Worm (Caenorhabditis elegans) whole organism, L4/young adult: ENCODE results near the gene C25E10.11.

Experiments
- W03F9.2 ChIP-seq: fragments of 150-350 bp; optimal IDR thresholded peaks from 2 replicates; lab custom pipeline; 2014; ENCODE audit warnings: missing biosample characterization, missing genetic modification characterization
- dao-5 ChIP-seq: sonication (generic microtip); optimal IDR thresholded peaks from 2 replicates; lab custom pipeline; 2016; ENCODE audit warnings: missing genotype, missing genetic modification characterization, moderate library complexity, missing compliant biosample characterization
- him-1 ChIP-seq: sonication (generic microtip); optimal IDR thresholded peaks from 2 replicates; lab custom pipeline; 2016; ENCODE audit warnings: missing genotype, missing genetic modification reagents, missing genetic modification characterization, missing compliant biosample characterization

Gene C25E10.11

DNA sequence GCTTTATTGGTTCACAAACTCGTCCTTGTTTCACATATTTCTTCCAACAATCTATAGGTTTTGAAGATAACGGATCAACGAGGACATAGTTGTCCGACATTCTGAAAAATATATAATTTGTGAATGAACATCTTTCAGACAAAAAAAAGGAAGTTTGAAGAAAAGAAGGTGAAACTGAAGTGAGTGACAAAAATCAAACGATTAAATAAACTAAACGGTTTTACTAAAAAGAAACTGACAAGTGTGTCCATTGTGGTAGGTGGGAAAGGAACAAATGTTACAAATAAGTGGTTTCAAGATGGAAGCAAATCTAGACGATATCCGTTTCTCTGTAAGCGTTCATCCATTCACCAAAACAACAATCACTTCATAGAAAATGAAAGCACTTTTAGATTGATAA lies 3.8 kb upstream of the C25E10.11 start, which contains the start of gene C25E10.12:
TSS of gene C25E10.12 (minus strand) at position 101 of the 400 bp plus-strand sequence.
- no peak for TF ChIP-seq dao-5 (tag; lab: Kevin White, UChicago)
- TF ChIP-seq him-1 (tag; lab: Kevin White, UChicago), result no peak
- TF ChIP-seq W03F9.2 (tag; lab: Kevin White, UChicago), result no peak

DNA sequence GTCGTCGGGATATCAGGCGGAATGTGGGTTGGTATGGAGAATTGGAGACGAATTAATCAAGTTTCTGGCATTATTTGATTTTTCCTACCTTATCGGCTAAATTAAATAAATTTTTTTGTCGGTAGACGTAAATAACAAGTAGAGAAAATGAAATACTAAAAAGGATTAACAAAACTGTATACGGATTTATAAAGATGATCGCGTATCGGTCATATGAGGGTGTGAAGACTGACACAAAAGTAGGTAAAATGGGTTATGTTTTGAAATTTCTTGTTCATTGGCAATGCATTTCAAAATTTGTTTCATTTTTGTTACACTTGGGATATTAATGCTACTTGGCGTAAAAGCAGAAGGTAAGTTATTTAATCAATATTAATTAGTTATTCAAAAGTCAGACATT lies 941 bp upstream of the C25E10.11 start, which contains the start of the genes C25E10.16 and C25E10.13:
TSS of gene C25E10.16 (minus strand) at position 101 of the 400 bp plus-strand sequence.
TSS of gene C25E10.13 (plus strand) at position 256 of the 400 bp plus-strand sequence.
- no peak for TF ChIP-seq W03F9.2 (tag; lab: Kevin White, UChicago)
- TF ChIP-seq him-1 (tag; lab: Kevin White, UChicago), result no peak
- TF ChIP-seq dao-5 (tag; lab: Kevin White, UChicago), result no peak

DNA sequence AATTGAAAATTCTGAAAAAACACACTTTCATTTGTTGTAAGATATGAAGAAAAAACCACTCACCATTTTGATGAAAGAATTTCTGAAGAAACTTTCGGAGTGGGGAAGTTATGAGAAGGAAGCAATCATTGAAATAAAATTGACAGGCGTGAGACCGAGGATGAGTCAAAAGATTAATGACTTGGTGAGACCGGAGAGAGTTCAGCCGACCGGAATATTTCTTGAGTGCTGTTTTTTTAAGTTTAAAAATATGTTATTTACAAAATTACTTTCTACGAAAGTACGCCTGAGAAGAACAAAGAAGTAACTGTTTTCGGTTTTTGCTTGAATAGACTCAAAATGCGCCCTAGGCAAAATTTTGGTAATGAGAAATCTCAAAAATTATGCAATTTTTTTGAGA lies 2.3 kb downstream of the C25E10.11 start, which contains the start of gene C25E10.10:
TSS of gene C25E10.10 (minus strand) at position 101 of the 400 bp plus-strand sequence.
- TF ChIP-seq W03F9.2 (tag; lab: Kevin White, UChicago), result no peak
- TF ChIP-seq dao-5 (tag; lab: Kevin White, UChicago), result no peak
- no peak for TF ChIP-seq him-1 (tag; lab: Kevin White, UChicago)

DNA sequence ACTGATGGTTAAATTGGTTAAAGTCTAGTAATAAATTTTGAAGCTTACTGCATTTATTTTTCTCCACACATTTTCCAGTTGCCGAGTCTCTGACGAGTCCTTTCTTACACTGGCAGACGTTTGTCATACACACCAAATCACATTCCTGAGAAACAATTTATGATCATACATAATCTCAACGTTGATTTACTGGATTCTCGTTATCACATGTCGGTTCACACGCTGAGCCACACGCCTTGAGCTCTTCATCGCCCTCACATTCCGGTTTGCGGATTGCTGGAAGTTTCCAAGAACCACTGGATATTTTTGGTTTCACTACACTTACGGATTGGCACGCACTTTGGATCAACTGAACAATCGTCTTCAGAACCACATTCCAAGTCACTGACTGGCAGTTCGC lies 2.9 kb downstream of the C25E10.11 start:
- no peak for TF ChIP-seq him-1 (tag; lab: Kevin White, UChicago)

DNA sequence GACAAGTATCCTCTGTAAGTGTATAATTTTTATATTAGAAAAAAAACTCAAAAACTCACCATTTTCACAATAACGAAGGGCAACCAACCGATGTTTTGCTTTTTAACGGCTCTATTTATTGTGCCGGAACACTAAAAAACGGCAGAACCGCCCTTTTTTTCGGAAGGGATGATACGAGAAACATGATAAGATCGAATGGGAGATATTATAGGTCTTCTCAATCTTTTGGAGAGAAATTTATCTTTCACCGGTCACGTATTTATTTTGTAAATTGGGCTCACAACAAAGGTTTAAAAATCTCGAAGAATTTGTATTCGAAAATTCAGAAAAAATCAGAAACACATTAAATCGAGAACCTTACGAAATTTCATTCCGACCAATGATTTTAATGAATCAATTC lies 3.8 kb downstream of the C25E10.11 start, which contains the start of gene swm-1:
TSS of gene swm-1 (minus strand) at position 101 of the 400 bp plus-strand sequence.
- no peak for TF ChIP-seq W03F9.2 (tag; lab: Kevin White, UChicago)
- TF ChIP-seq him-1 (tag; lab: Kevin White, UChicago), result no peak

DNA sequence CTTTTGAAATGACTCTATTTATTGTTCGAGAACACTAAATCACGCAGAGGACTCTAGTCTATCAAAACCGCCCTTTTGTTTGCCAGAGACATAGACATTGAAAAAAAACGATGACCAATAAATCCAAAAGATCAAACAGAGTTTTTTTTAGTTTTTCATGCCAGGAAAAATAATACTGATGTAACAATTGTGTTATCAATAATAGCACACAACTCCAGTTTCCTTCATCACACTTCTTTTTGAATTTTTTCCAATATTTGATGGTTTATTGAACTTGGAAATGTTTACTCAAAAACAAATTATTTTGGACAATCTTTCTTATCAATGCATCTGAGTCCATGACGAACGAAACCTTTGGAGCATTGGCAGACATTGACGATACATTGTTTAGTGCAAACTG lies 4.6 kb downstream of the C25E10.11 start, which contains the start of gene C25E10.8:
TSS of gene C25E10.8 (minus strand) at position 101 of the 400 bp plus-strand sequence.
- TF ChIP-seq him-1 (tag; lab: Kevin White, UChicago) (no peak), W03F9.2 (tag; lab: Kevin White, UChicago) (no peak), dao-5 (tag; lab: Kevin White, UChicago) (no peak)

DNA sequence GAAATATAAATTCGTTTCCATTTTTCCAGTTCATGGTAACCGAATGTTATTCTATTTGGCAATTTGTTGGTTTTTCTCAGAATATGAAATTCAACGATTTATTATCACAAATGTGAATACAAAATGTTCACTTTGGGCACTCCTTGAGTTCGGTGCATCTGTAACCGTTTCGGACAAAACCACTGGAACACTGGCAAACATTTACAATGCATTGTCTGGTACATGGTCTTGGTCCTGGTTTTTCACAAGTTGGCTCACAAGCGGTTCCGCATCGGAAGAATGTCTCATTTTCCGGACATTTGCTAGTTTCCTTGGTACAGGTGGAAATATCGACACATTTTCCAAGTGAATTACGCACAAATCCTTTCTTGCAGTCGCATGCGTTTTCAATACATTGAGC lies 5.3 kb downstream of the C25E10.11 start:
- TF ChIP-seq dao-5 (tag; lab: Kevin White, UChicago) (no peak), W03F9.2 (tag; lab: Kevin White, UChicago) (no peak), him-1 (tag; lab: Kevin White, UChicago) (no peak)

DNA sequence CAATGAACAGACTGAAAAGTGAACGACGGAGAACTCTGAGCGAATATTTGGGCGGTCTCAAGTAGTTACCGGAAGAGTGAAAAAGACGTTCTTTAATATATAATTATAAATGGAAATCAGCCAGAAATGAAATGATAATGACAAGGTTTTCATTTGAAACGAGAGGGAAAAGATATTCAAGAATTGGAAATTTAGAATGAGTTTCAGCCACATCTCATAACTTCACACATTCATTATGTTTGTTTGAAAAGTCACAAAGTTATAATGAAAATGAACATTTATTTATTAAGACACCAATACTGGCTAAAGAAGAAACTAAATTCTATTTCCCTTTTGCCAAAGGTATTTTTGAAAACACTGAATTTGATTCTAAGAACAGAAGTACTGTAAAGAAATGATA lies 7.4 kb downstream of the C25E10.11 start, which contains the start of gene C25E10.7:
TSS of gene C25E10.7 (minus strand) at position 101 of the 400 bp plus-strand sequence.
- no peak for TF ChIP-seq dao-5 (tag; lab: Kevin White, UChicago)
- TF ChIP-seq W03F9.2 (tag; lab: Kevin White, UChicago), result no peak
- no peak for TF ChIP-seq him-1 (tag; lab: Kevin White, UChicago)

DNA sequence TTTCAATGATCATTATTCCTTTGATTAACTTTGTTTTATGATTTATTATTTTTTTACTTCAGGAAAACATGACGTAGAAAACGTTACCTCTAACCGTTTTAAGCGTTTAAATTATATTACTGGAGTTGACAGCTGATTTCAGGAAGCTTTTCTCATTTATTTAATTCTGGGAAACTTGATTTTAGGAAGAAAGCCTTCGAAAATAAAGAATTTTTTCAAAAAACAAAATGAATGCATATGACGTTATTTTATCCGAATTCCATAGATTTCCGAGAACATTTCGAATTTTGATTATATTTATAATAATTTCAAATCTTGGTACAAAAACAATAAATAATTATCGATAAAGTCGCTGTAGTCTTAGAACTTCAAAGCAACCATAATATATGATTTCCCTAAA lies 9.3 kb downstream of the C25E10.11 start:
- TF ChIP-seq W03F9.2 (tag; lab: Kevin White, UChicago) (no peak), dao-5 (tag; lab: Kevin White, UChicago) (no peak), him-1 (tag; lab: Kevin White, UChicago) (no peak)

DNA sequence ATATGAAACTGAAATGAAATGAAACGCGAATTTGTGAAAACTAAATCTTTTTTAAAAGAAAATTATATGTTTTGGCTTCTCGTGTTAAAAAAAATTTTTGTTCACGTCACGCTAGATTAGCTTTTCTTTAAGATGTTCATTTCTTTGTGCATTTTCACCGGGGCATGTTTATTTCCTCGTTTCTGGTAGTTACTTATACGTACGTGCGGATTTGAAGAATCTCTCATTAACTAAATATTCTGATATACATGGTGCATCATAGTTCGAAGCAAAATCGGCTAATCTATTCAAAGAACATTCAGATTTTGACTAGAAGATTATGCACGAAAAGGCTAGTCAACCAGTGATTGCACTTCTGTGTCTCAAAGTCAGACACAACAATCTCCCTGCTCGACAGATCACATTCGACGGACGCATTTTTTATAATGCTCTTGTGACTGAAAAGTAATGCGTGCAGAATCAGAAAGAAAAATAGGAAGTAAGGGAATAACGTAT lies 10.9 kb downstream of the C25E10.11 start, which contains the start of gene C25E10.17:
TSS of gene C25E10.17 (minus strand) at position 51 of the 495 bp plus-strand sequence.
- TF ChIP-seq him-1 (tag; lab: Kevin White, UChicago) (no peak), dao-5 (tag; lab: Kevin White, UChicago) (no peak), W03F9.2 (tag; lab: Kevin White, UChicago) (no peak)

DNA sequence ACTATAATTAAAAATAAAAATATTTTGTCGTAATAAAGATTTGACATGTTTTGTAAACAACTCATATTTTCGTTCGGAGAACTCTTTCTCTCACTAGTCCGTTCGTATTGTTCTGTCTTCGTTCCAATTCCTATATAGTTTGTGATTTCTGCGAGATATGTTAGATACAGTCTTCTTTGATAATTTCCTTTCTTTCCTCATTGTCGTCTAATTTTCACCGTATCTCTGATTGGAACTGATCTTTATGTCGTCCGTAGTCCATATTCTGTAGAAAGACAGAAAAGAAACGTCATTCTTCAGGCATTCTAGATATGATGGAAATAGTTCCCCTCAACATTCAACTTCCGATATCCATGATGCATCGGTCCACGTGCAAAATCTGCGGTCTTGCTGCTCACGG lies 13.7 kb downstream of the C25E10.11 start, which contains the start of gene nhr-30:
TSS of gene nhr-30 (plus strand) at position 301 of the 400 bp plus-strand sequence.
- no peak for TF ChIP-seq him-1 (tag; lab: Kevin White, UChicago)
- no peak for TF ChIP-seq W03F9.2 (tag; lab: Kevin White, UChicago)
- TF ChIP-seq dao-5 (tag; lab: Kevin White, UChicago), result no peak

DNA sequence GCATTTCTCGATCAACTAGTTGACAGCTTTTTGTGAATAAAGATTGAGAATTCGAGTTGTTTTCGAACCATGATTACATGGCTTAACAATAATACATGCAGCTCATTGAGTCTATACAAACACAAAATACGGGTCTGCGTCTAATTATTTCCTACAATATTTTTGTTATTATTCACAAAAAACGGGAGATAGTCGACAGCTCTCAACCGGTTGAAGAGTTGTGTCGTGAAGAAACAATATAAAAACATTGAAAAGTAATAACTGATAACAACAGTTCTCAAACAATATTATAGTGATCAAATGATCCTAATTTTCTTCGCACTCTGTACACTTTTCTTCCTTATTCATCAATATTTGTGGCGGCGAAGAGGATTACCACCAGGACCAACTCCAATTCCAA lies 17.5 kb downstream of the C25E10.11 start, which contains the start of gene cyp-33B1:
TSS of gene cyp-33B1 (plus strand) at position 301 of the 400 bp plus-strand sequence.
- TF ChIP-seq W03F9.2 (tag; lab: Kevin White, UChicago) (no peak), him-1 (tag; lab: Kevin White, UChicago) (no peak), dao-5 (tag; lab: Kevin White, UChicago) (no peak)

DNA sequence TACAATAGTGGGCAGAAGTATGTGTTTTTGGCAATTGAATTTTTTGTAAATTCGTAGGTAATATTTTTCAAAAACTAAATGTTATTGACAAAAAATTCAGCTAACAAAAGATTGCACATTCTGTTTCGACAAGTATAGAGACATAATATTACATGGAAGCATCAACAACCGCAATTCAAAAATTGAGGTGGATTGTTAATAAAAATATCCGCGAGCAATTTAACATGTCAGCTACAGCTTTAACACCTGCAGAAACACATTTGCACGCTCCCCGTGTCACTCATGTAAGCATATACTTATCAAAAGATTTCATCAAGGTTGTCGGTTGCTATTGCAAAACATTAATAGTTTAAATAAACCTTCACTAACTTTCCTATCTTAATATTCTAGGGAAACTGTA lies 22.8 kb downstream of the C25E10.11 start, which contains the start of gene srsx-34:
TSS of gene srsx-34 (plus strand) at position 301 of the 400 bp plus-strand sequence.
- no peak for TF ChIP-seq W03F9.2 (tag; lab: Kevin White, UChicago)
- no peak for TF ChIP-seq dao-5 (tag; lab: Kevin White, UChicago)
- TF ChIP-seq him-1 (tag; lab: Kevin White, UChicago), result no peak

DNA sequence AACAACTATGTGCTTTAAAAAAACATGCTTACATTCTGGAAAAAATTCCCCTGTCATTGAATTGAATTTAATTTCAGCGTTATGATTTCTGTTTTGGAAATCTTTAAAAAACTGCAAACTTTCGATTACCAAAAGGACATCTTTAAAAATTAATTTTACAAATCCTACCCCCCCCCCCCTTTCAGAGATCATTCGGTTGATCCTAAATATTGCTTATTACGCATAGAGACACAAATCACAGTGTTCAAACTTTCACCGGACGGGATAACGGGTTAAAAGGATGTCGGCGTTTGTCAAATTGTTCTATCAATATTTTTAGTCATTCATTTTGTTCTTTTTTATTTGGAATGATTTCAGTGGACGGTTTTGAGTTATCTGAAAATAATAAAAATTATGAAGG lies 25.3 kb downstream of the C25E10.11 start, which contains the start of gene C25E10.4:
TSS of gene C25E10.4 (plus strand) at position 301 of the 400 bp plus-strand sequence.
- TF ChIP-seq W03F9.2 (tag; lab: Kevin White, UChicago), result no peak
- no peak for TF ChIP-seq dao-5 (tag; lab: Kevin White, UChicago)
- no peak for TF ChIP-seq him-1 (tag; lab: Kevin White, UChicago)
